Worm (Caenorhabditis elegans): ENCODE results near the gene C07G1.6.

- TF ChIP-seq ZK546.5 (tag; optimal IDR thresholded peaks at IDR 0.05) (no peak), nhr-48 (tag; optimal IDR thresholded peaks at IDR 0.05) (no peak), aly-2 (tag; optimal IDR thresholded peaks at IDR 0.05) (no peak), pha-4 (GFP tag; IDR thresholded peaks at IDR 0.05) (no peak), pha-4 (tag; optimal IDR thresholded peaks at IDR 0.05) (no peak), F37D6.2 (tag; optimal IDR thresholded peaks at IDR 0.05) (no peak), sdz-12 (GFP tag; optimal IDR thresholded peaks at IDR 0.05) (no peak), jun-1 (tag; optimal IDR thresholded peaks at IDR 0.05) (no peak)
These were observed 22.2 kb upstream of the C07G1.6 start for ce11 chrIV:8232428-8232827.

Data from whole organism, L4 larva.